Fruit fly (Drosophila melanogaster): ENCODE data around the gene Gr93c.

- TF ChIP-seq CG16779 (tag; optimal IDR thresholded peaks at IDR 0.05): peak; percentile 20
- no peak for TF ChIP-seq pdm3 (GFP tag; optimal IDR thresholded peaks at IDR 0.05)
- no peak for TF ChIP-seq Lpt (GFP tag; optimal IDR thresholded peaks at IDR 0.05)
- TF ChIP-seq Gug (GFP tag; IDR thresholded peaks at IDR 0.05): peak; percentile 29; the same call in 1 of the 2 replicates
- no peak for TF ChIP-seq fd85E (GFP tag; optimal IDR thresholded peaks at IDR 0.05)
- TF ChIP-seq CG7368 (GFP tag; optimal IDR thresholded peaks at IDR 0.05): peak; percentile 56
- TF ChIP-seq ss (GFP tag; optimal IDR thresholded peaks at IDR 0.05): no peak
- TF ChIP-seq CG6276 (GFP tag; optimal IDR thresholded peaks at IDR 0.05): no peak
- no peak for TF ChIP-seq CG1621 (tag; optimal IDR thresholded peaks at IDR 0.05)
- TF ChIP-seq Sox15 (GFP tag; optimal IDR thresholded peaks at IDR 0.05): peak; percentile 7
- TF ChIP-seq dac (GFP tag; optimal IDR thresholded peaks at IDR 0.05): no peak
- TF ChIP-seq CG31627 (GFP tag; optimal IDR thresholded peaks at IDR 0.05): peak; percentile 60
- peak; percentile 35 for TF ChIP-seq CG8632 (GFP tag; optimal IDR thresholded peaks at IDR 0.05)
Measured at dm6 chr3R:21887588-21888007, 42.5 kb upstream of the Gr93c start.

All from whole organism, prepupa.